Fruit fly (Drosophila melanogaster) whole organism, embryonic: ENCODE data around the gene CG43402.

ENCODE experiments used
- Aef1 ChIP-seq: fragments of 200-800 bp; sonication (Bioruptor generic); IDR thresholded peaks from 3 replicates; pipeline ENCODE4 v1.3.6; 2022; ENCODE audit warnings: missing biosample characterization, missing genetic modification characterization
- CG10431 ChIP-seq: fragments of 200-800 bp; sonication (Bioruptor generic); optimal IDR thresholded peaks from 3 replicates; lab custom pipeline; 2018; ENCODE audit warnings: missing biosample characterization, mild to moderate bottlenecking, missing genetic modification characterization
- CG11093 ChIP-seq: fragments of 200-800 bp; sonication (Bioruptor generic); IDR thresholded peaks from 3 replicates; pipeline ENCODE4 v1.3.6; 2022; ENCODE audit warnings: missing biosample characterization, missing genetic modification characterization
- CG12299 ChIP-seq: fragments of 200-800 bp; sonication (Bioruptor generic); optimal IDR thresholded peaks from 2 replicates; lab custom pipeline; 2018; ENCODE audit warnings: missing biosample characterization, mild to moderate bottlenecking, missing genetic modification characterization
- CG12942 ChIP-seq: fragments of 200-800 bp; sonication (Bioruptor generic); optimal IDR thresholded peaks from 3 replicates; lab custom pipeline; 2016; ENCODE audit warnings: missing biosample characterization, missing genetic modification characterization
- CG13424 ChIP-seq: fragments of 200-800 bp; sonication (Bioruptor generic); optimal IDR thresholded peaks from 2 replicates; lab custom pipeline; 2019; ENCODE audit warnings: missing biosample characterization, mild to moderate bottlenecking, missing genetic modification characterization, moderate library complexity
- CG14667 ChIP-seq: fragments of 200-800 bp; sonication (Bioruptor generic); IDR thresholded peaks from 2 replicates; pipeline ENCODE4 v1.3.6; 2022; ENCODE audit warnings: missing biosample characterization, missing genetic modification characterization
- CG14710 ChIP-seq: fragments of 200-800 bp; sonication (Bioruptor generic); optimal IDR thresholded peaks from 3 replicates; lab custom pipeline; 2019; ENCODE audit warnings: missing biosample characterization, mild to moderate bottlenecking, missing genetic modification characterization, moderate library complexity
- CG17912 ChIP-seq: fragments of 200-800 bp; sonication (Bioruptor generic); optimal IDR thresholded peaks from 2 replicates; lab custom pipeline; 2018; ENCODE audit warnings: missing biosample characterization, mild to moderate bottlenecking, missing genetic modification characterization
- CG2875 ChIP-seq: fragments of 200-800 bp; sonication (Bioruptor generic); optimal IDR thresholded peaks from 2 replicates; lab custom pipeline; 2017; ENCODE audit warnings: missing biosample characterization, mild to moderate bottlenecking, missing genetic modification characterization, missing genetic modification reagents
- CG32772 ChIP-seq: fragments of 200-800 bp; sonication (Bioruptor generic); IDR thresholded peaks from 2 replicates; pipeline ENCODE4 v1.3.6; 2022; ENCODE audit warnings: missing biosample characterization, missing genetic modification characterization
- CG3847 ChIP-seq: fragments of 200-800 bp; sonication (Bioruptor generic); IDR thresholded peaks from 2 replicates; pipeline ENCODE4 v1.3.6; 2022; ENCODE audit warnings: missing biosample characterization, missing genetic modification characterization
- CG43689 ChIP-seq: fragments of 200-800 bp; sonication (Bioruptor generic); IDR thresholded peaks from 2 replicates; pipeline ENCODE4 v1.3.6; 2022; ENCODE audit warnings: missing biosample characterization, missing genetic modification characterization
- CG6791 ChIP-seq: fragments of 200-800 bp; sonication (Bioruptor generic); IDR thresholded peaks from 3 replicates; pipeline ENCODE4 v1.3.6; 2022; ENCODE audit warnings: missing biosample characterization, missing genetic modification characterization; ENCODE audit not compliant: partially characterized antibody
- CG6813 ChIP-seq: fragments of 200-800 bp; sonication (Bioruptor generic); optimal IDR thresholded peaks from 2 replicates; lab custom pipeline; 2017; ENCODE audit warnings: missing biosample characterization, missing genetic modification characterization, mild to moderate bottlenecking, moderate library complexity, missing genetic modification reagents
- CG7839 ChIP-seq: fragments of 200-800 bp; sonication (Bioruptor generic); optimal IDR thresholded peaks from 3 replicates; lab custom pipeline; 2018; ENCODE audit warnings: missing biosample characterization, mild to moderate bottlenecking, missing genetic modification characterization, moderate library complexity
- CG7987 ChIP-seq: fragments of 200-800 bp; sonication (Bioruptor generic); optimal IDR thresholded peaks from 2 replicates; lab custom pipeline; 2018; ENCODE audit warnings: missing biosample characterization, mild to moderate bottlenecking, missing genetic modification characterization, moderate library complexity
- Doc2 ChIP-seq: fragments of 200-800 bp; sonication (Bioruptor generic); IDR thresholded peaks from 2 replicates; pipeline ENCODE4 v1.3.6; 2022; ENCODE audit warnings: missing biosample characterization, missing genetic modification characterization
- Fer1 ChIP-seq: fragments of 200-800 bp; sonication (Bioruptor generic); optimal IDR thresholded peaks from 2 replicates; lab custom pipeline; 2017; ENCODE audit warnings: missing biosample characterization, mild to moderate bottlenecking, missing genetic modification characterization
- Gug ChIP-seq: fragments of 200-800 bp; sonication (Bioruptor generic); IDR thresholded peaks from 4 replicates; pipeline ENCODE4 v1.3.6; 2022; ENCODE audit warnings: missing biosample characterization, missing genetic modification characterization
- HLHmδ ChIP-seq: fragments of 200-800 bp; sonication (Bioruptor generic); optimal IDR thresholded peaks from 2 replicates; lab custom pipeline; 2018; ENCODE audit warnings: missing biosample characterization, mild to moderate bottlenecking, missing genetic modification characterization, moderate library complexity
- Mes4 ChIP-seq: fragments of 200-800 bp; sonication (Bioruptor generic); optimal IDR thresholded peaks from 2 replicates; lab custom pipeline; 2016; ENCODE audit warnings: missing biosample characterization, missing genetic modification characterization
- Neu2 ChIP-seq: fragments of 200-800 bp; sonication (Bioruptor generic); optimal IDR thresholded peaks from 3 replicates; lab custom pipeline; 2016; ENCODE audit warnings: missing biosample characterization, missing genetic modification characterization, borderline replicate concordance
- Nf-YA ChIP-seq: fragments of 200-800 bp; sonication (Bioruptor generic); IDR thresholded peaks from 2 replicates; pipeline ENCODE4 v1.3.6; 2022; ENCODE audit warnings: missing biosample characterization, missing genetic modification characterization
- Pdp1 ChIP-seq, 2 experiments: fragments of 200-800 bp; sonication (Bioruptor generic); optimal IDR thresholded peaks; 3 replicates each; lab custom pipeline; 2016; ENCODE audit warnings: missing biosample characterization in 2 of 2, missing genetic modification characterization in 2 of 2, mild to moderate bottlenecking in 1 of 2, moderate library complexity in 1 of 2
- Six4 ChIP-seq: fragments of 200-800 bp; sonication (Bioruptor generic); optimal IDR thresholded peaks from 2 replicates; lab custom pipeline; 2016; ENCODE audit warnings: missing biosample characterization, missing genetic modification characterization
- Sox102F ChIP-seq: fragments of 200-800 bp; sonication (Bioruptor generic); optimal IDR thresholded peaks from 2 replicates; lab custom pipeline; 2018; ENCODE audit warnings: missing biosample characterization, mild to moderate bottlenecking, missing genetic modification characterization, moderate library complexity
- YL-1 ChIP-seq: fragments of 200-800 bp; sonication (Bioruptor generic); optimal IDR thresholded peaks from 3 replicates; lab custom pipeline; 2017; ENCODE audit warnings: missing biosample characterization, mild to moderate bottlenecking, missing genetic modification characterization
- abd-A ChIP-seq: fragments of 200-800 bp; sonication (Bioruptor generic); optimal IDR thresholded peaks from 3 replicates; lab custom pipeline; 2019; ENCODE audit warnings: missing biosample characterization, mild to moderate bottlenecking, missing genetic modification characterization, moderate library complexity
- ap ChIP-seq: fragments of 200-800 bp; sonication (Bioruptor generic); IDR thresholded peaks from 2 replicates; pipeline ENCODE4 v1.3.6; 2022; ENCODE audit warnings: missing biosample characterization, missing genetic modification characterization
- ara ChIP-seq: fragments of 200-800 bp; sonication (Bioruptor generic); IDR thresholded peaks from 2 replicates; pipeline ENCODE4 v1.3.6; 2022; ENCODE audit warnings: missing biosample characterization, missing genetic modification characterization
- ase ChIP-seq: fragments of 200-800 bp; sonication (Bioruptor generic); IDR thresholded peaks from 3 replicates; pipeline ENCODE4 v1.3.6; 2022; ENCODE audit warnings: missing biosample characterization, missing genetic modification characterization
- ato ChIP-seq: fragments of 200-800 bp; sonication (Bioruptor generic); IDR thresholded peaks from 2 replicates; pipeline ENCODE4 v1.3.6; 2022; ENCODE audit warnings: missing biosample characterization, missing genetic modification characterization; ENCODE audit not compliant: partially characterized antibody
- bbx ChIP-seq: fragments of 200-800 bp; sonication (Bioruptor generic); IDR thresholded peaks from 2 replicates; pipeline ENCODE4 v1.3.6; 2022; ENCODE audit warnings: missing biosample characterization, missing genetic modification characterization; ENCODE audit not compliant: partially characterized antibody
- bigmax ChIP-seq: fragments of 200-800 bp; sonication (Bioruptor generic); optimal IDR thresholded peaks from 2 replicates; lab custom pipeline; 2018; ENCODE audit warnings: missing biosample characterization, mild to moderate bottlenecking, missing genetic modification characterization
- cg ChIP-seq: fragments of 200-800 bp; sonication (Bioruptor generic); optimal IDR thresholded peaks from 3 replicates; lab custom pipeline; 2019; ENCODE audit warnings: missing biosample characterization, mild to moderate bottlenecking, missing genetic modification characterization, moderate library complexity
- chinmo ChIP-seq: fragments of 200-800 bp; sonication (Bioruptor generic); IDR thresholded peaks from 4 replicates; pipeline ENCODE4 v1.3.6; 2022; ENCODE audit warnings: missing biosample characterization, missing genetic modification characterization; ENCODE audit not compliant: partially characterized antibody
- ci ChIP-seq: fragments of 200-800 bp; sonication (Bioruptor generic); IDR thresholded peaks from 3 replicates; pipeline ENCODE4 v1.3.6; 2022; ENCODE audit warnings: missing biosample characterization, missing genetic modification characterization
- da ChIP-seq: fragments of 200-800 bp; sonication (Bioruptor generic); optimal IDR thresholded peaks from 2 replicates; lab custom pipeline; 2016; ENCODE audit warnings: missing biosample characterization, missing genetic modification characterization
- ftz-f1 ChIP-seq: fragments of 200-800 bp; sonication (Bioruptor generic); optimal IDR thresholded peaks from 2 replicates; lab custom pipeline; 2016; ENCODE audit warnings: missing biosample characterization, missing genetic modification characterization
- knrl ChIP-seq: fragments of 200-800 bp; sonication (Bioruptor generic); IDR thresholded peaks from 3 replicates; pipeline ENCODE4 v1.3.6; 2022; ENCODE audit warnings: missing biosample characterization, missing genetic modification characterization; ENCODE audit not compliant: partially characterized antibody
- lbe ChIP-seq: fragments of 200-800 bp; sonication (Bioruptor generic); optimal IDR thresholded peaks from 2 replicates; lab custom pipeline; 2016; ENCODE audit warnings: missing biosample characterization, mild to moderate bottlenecking, missing genetic modification characterization
- lmd ChIP-seq: fragments of 200-800 bp; sonication (Bioruptor generic); IDR thresholded peaks from 2 replicates; pipeline ENCODE4 v1.3.6; 2022; ENCODE audit warnings: missing biosample characterization, missing genetic modification characterization
- luna ChIP-seq: fragments of 200-800 bp; sonication (Bioruptor generic); optimal IDR thresholded peaks from 2 replicates; lab custom pipeline; 2016; ENCODE audit warnings: missing biosample characterization, missing genetic modification characterization
- sisA ChIP-seq: fragments of 200-800 bp; sonication (Bioruptor generic); IDR thresholded peaks from 2 replicates; pipeline ENCODE4 v1.3.6; 2022; ENCODE audit warnings: missing biosample characterization, missing genetic modification characterization
- so ChIP-seq: fragments of 200-800 bp; sonication (Bioruptor generic); IDR thresholded peaks from 3 replicates; pipeline ENCODE4 v1.3.6; 2022; ENCODE audit warnings: missing biosample characterization, missing genetic modification characterization
- unc-4 ChIP-seq: fragments of 200-800 bp; sonication (Bioruptor generic); IDR thresholded peaks from 2 replicates; pipeline ENCODE4 v1.3.6; 2022; ENCODE audit warnings: missing biosample characterization, missing genetic modification characterization; ENCODE audit not compliant: partially characterized antibody
- vvl ChIP-seq: fragments of 200-800 bp; sonication (Bioruptor generic); IDR thresholded peaks from 2 replicates; pipeline ENCODE4 v1.3.6; 2022; ENCODE audit warnings: missing biosample characterization, missing genetic modification characterization
- zen2 ChIP-seq: fragments of 200-800 bp; sonication (Bioruptor generic); IDR thresholded peaks from 3 replicates; pipeline ENCODE4 v1.3.6; 2022; ENCODE audit warnings: missing biosample characterization, missing genetic modification characterization; ENCODE audit not compliant: partially characterized antibody
- zfh1 ChIP-seq: fragments of 200-800 bp; sonication (Bioruptor generic); IDR thresholded peaks from 3 replicates; pipeline ENCODE4 v1.3.6; 2022; ENCODE audit warnings: missing biosample characterization, missing genetic modification characterization

Gene CG43402

dm6 chr2L:1462136-1462535 lies 19.7 kb downstream of the CG43402 start (continued):
- TF ChIP-seq sisA (GFP tag; lab: Robert Waterston, UW) (peak; percentile 27; the same call in 1 of the 2 replicates), ftz-f1 (GFP tag; lab: Kevin White, UChicago) (no peak), Sox102F (GFP tag; lab: Kevin White, UChicago) (peak; percentile 15), ap (GFP tag; lab: Robert Waterston, UW) (no peak), bigmax (no peak), CG2875 (GFP tag; lab: Kevin White, UChicago) (peak; percentile 38), lbe (GFP tag; lab: Kevin White, UChicago) (no peak), Nf-YA (GFP tag; lab: Robert Waterston, UW) (no peak), abd-A (tag; lab: Kevin White, UChicago) (no peak), CG3847 (GFP tag; lab: Robert Waterston, UW) (no peak), chinmo (GFP tag; lab: Robert Waterston, UW) (no peak), CG11093 (peak; percentile 35; the same call in 1 of the 3 replicates), so (peak; percentile 54; the same call in 1 of the 3 replicates), CG14710 (tag; lab: Kevin White, UChicago) (peak; percentile 61), HLHmδ (GFP tag; lab: Kevin White, UChicago) (peak; percentile 54), cg (GFP tag; lab: Kevin White, UChicago) (no peak), CG14667 (peak; percentile 50; the same call in 1 of the 2 replicates), zen2 (GFP tag; lab: Robert Waterston, UW) (no peak), YL-1 (no peak), da (no peak), ci (GFP tag; lab: Robert Waterston, UW) (peak; percentile 54; the same call in 1 of the 3 replicates), lmd (GFP tag; lab: Robert Waterston, UW) (peak; percentile 57; the same call in 1 of the 2 replicates), luna (GFP tag; lab: Kevin White, UChicago) (no peak), CG7839 (peak; percentile 19), CG17912 (GFP tag; lab: Kevin White, UChicago) (no peak), CG6813 (GFP tag; lab: Kevin White, UChicago) (peak; percentile 11), Fer1 (no peak), vvl (GFP tag; lab: Robert Waterston, UW) (peak; percentile 54), CG12299 (tag; lab: Kevin White, UChicago) (no peak), bbx (GFP tag; lab: Robert Waterston, UW) (peak; percentile 74; the same call in 1 of the 2 replicates), CG43689 (no peak), CG32772 (GFP tag; lab: Robert Waterston, UW) (peak; percentile 53), Gug (GFP tag; lab: Robert Waterston, UW) (no peak; the same call in 3 of the 4 replicates), Neu2 (GFP tag; lab: Kevin White, UChicago) (no peak), Mes4 (peak; percentile 34), Aef1 (GFP tag; lab: Robert Waterston, UW) (no peak), Doc2 (GFP tag; lab: Robert Waterston, UW) (no peak), zfh1 (peak; percentile 86), unc-4 (GFP tag; lab: Robert Waterston, UW) (0 out of 2 replicates have a peak, but pooled peaks have one; percentile 46), ara (GFP tag; lab: Robert Waterston, UW) (peak; percentile 81), ase (no peak), CG7987 (GFP tag; lab: Kevin White, UChicago) (no peak), CG12942 (GFP tag; lab: Kevin White, UChicago) (peak; percentile 34), ato (GFP tag; lab: Robert Waterston, UW) (no peak), knrl (GFP tag; lab: Robert Waterston, UW) (peak; percentile 70; the same call in 2 of the 3 replicates), CG13424 (tag; lab: Kevin White, UChicago) (no peak), Pdp1 (GFP tag; optimal IDR thresholded peaks at IDR 0.05; lab: Kevin White, UChicago) (peak; percentile 18 to 46), CG6791 (GFP tag; lab: Robert Waterston, UW) (peak; percentile 80), CG10431 (no peak), Six4 (GFP tag; lab: Kevin White, UChicago) (peak; percentile 44)
